Worm (Caenorhabditis elegans) whole organism, young adult: Measurements from ENCODE around the gene bed-3.

ENCODE experiments used
- F57A8.1 ChIP-seq: fragments of 200-800 bp; sonication (Bioruptor generic); optimal IDR thresholded peaks from 2 replicates; lab custom pipeline; 2018; ENCODE audit warnings: mild to moderate bottlenecking, missing genetic modification characterization, moderate library complexity, missing compliant biosample characterization
- Y53F4B.3 ChIP-seq: fragments of 200-800 bp; sonication (Bioruptor generic); IDR thresholded peaks from 2 replicates; pipeline ENCODE4 v1.3.6; 2022; ENCODE audit warnings: missing genetic modification reagents, missing genetic modification characterization, missing compliant biosample characterization

DNA sequence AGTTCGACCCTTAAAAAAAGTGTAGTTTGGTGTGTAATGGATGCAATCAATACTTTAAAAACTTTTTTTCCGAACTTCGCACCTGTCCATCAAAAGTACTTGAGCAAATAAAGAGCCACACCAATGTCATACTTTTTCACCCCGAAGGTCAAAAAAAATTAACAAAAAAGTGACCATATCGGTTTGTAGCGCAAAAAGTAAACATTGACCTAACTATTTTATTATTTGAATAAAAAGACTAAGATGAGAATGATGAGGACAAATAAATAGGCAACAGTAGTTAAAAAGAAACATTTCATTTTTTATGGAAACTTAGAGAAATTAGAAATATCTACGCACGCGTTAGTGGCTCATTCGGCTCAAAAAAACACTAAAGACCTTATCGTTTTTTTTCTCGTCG is 47.0 kb upstream of the bed-3 start:
- no peak for TF ChIP-seq Y53F4B.3 (GFP tag; lab: Robert Waterston, UW)
- TF ChIP-seq F57A8.1 (GFP tag; lab: Kevin White, UChicago), result no peak
